Worm (Caenorhabditis elegans) whole organism, L3 larva: ENCODE data around the gene F36A4.1.

Experiments used
- ZK546.5 ChIP-seq: sonication (generic microtip); optimal IDR thresholded peaks from 2 replicates; lab custom pipeline; 2017; ENCODE audit warnings: missing biosample characterization, missing genetic modification characterization
- ceh-9 ChIP-seq: sonication (generic microtip); optimal IDR thresholded peaks from 2 replicates; lab custom pipeline; 2018; ENCODE audit warnings: missing biosample characterization, missing genetic modification characterization
- egl-27 ChIP-seq: sonication (generic microtip); optimal IDR thresholded peaks from 4 replicates; lab custom pipeline; 2017; ENCODE audit warnings: missing biosample characterization, missing genetic modification reagents, missing genetic modification characterization
- nfya-1 ChIP-seq: sonication (generic microtip); optimal IDR thresholded peaks from 2 replicates; lab custom pipeline; 2017; ENCODE audit warnings: missing genetic modification characterization, mild to moderate bottlenecking, missing compliant biosample characterization, antibody characterized with exemption, moderate library complexity; ENCODE audit not compliant: insufficient read depth
- nhr-11 ChIP-seq: fragments of 150-350 bp; optimal IDR thresholded peaks from 2 replicates; lab custom pipeline; 2014; ENCODE audit warnings: missing biosample characterization, missing genetic modification characterization
- nhr-23 ChIP-seq: fragments of 150-350 bp; optimal IDR thresholded peaks from 2 replicates; lab custom pipeline; 2014; ENCODE audit warnings: missing biosample characterization, missing genetic modification reagents, missing genetic modification characterization
- nhr-237 ChIP-seq: fragments of 150-350 bp; optimal IDR thresholded peaks from 2 replicates; lab custom pipeline; 2014; ENCODE audit warnings: missing biosample characterization, missing genetic modification characterization
- nhr-28 ChIP-seq: fragments of 150-350 bp; optimal IDR thresholded peaks from 2 replicates; lab custom pipeline; 2014; ENCODE audit warnings: missing biosample characterization, missing genetic modification characterization
- nhr-76 ChIP-seq: fragments of 150-350 bp; sonication (generic microtip); optimal IDR thresholded peaks from 5 replicates; lab custom pipeline; 2014; ENCODE audit warnings: missing biosample characterization, missing genetic modification characterization
- pha-4 ChIP-seq: fragments of 150-350 bp; optimal IDR thresholded peaks from 2 replicates; lab custom pipeline; 2014; ENCODE audit warnings: missing biosample characterization, missing genetic modification reagents, missing genetic modification characterization
- unc-62 ChIP-seq: fragments of 150-350 bp; sonication (generic microtip); optimal IDR thresholded peaks from 4 replicates; lab custom pipeline; 2014; ENCODE audit warnings: missing biosample characterization, missing genetic modification reagents, missing genetic modification characterization
- ztf-11 ChIP-seq: fragments of 150-350 bp; optimal IDR thresholded peaks from 2 replicates; lab custom pipeline; 2014; ENCODE audit warnings: missing biosample characterization, missing genetic modification characterization
- ztf-4 ChIP-seq: fragments of 150-350 bp; optimal IDR thresholded peaks from 2 replicates; lab custom pipeline; 2014; ENCODE audit warnings: missing biosample characterization, missing genetic modification characterization

ce11 chrIV:4259433-4259832 is 12.8 kb upstream of the F36A4.1 start:
- TF ChIP-seq pha-4 (tag; lab: Kevin White, UChicago) (no peak), unc-62 (no peak), ceh-9 (tag; lab: Kevin White, UChicago) (no peak), ZK546.5 (no peak), ztf-11 (tag; lab: Kevin White, UChicago) (no peak), nhr-237 (tag; lab: Kevin White, UChicago) (no peak), nhr-76 (tag; lab: Kevin White, UChicago) (no peak), ztf-4 (tag; lab: Kevin White, UChicago) (no peak), nhr-28 (no peak), nhr-11 (tag; lab: Kevin White, UChicago) (no peak), nfya-1 (tag; lab: Kevin White, UChicago) (no peak), egl-27 (tag; lab: Kevin White, UChicago) (no peak), nhr-23 (tag; lab: Kevin White, UChicago) (no peak)
